Worm (Caenorhabditis elegans) whole organism, dauer: ENCODE measurements around the gene rec-8.

ENCODE experiments used
- unc-62 ChIP-seq: sonication (generic microtip); optimal IDR thresholded peaks from 2 replicates; lab custom pipeline; 2017; ENCODE audit warnings: missing biosample characterization, missing genetic modification reagents, missing genetic modification characterization

Gene rec-8

ce11 chrIV:13353143-13353773, at the start of gene rec-8, which contains the start of gene mex-5:
TSS of gene rec-8 (minus strand) at chrIV:13353193.
TSS of gene mex-5 (plus strand) at chrIV:13353723.
- no peak for TF ChIP-seq unc-62 (GFP tag; lab: Kevin White, UChicago)

ce11 chrIV:13400456-13401364, 47.7 kb upstream of the rec-8 start, which contains the start of the genes memi-2 and cyp-31A5:
TSS of gene memi-2 (minus strand) at chrIV:13400506.
TSS of gene cyp-31A5 (plus strand) at chrIV:13401289.
- TF ChIP-seq unc-62 (GFP tag; lab: Kevin White, UChicago): no peak

- no peak for TF ChIP-seq unc-62 (GFP tag; lab: Kevin White, UChicago)
Measured at ce11 chrIV:13398728-13399127, 45.7 kb upstream of the rec-8 start, which contains the start of gene Y62E10A.13. TSS of gene Y62E10A.13 (minus strand) at chrIV:13399053.

ce11 chrIV:13396375-13396774, 43.4 kb upstream of the rec-8 start:
- TF ChIP-seq unc-62 (GFP tag; lab: Kevin White, UChicago): no peak

- no peak for TF ChIP-seq unc-62 (GFP tag; lab: Kevin White, UChicago)
Measured at ce11 chrIV:13395255-13395654, 42.3 kb upstream of the rec-8 start.

- no peak for TF ChIP-seq unc-62 (GFP tag; lab: Kevin White, UChicago)
Measured at ce11 chrIV:13394686-13395085, 41.7 kb upstream of the rec-8 start.

- no peak for TF ChIP-seq unc-62 (GFP tag; lab: Kevin White, UChicago)
Measured at ce11 chrIV:13393246-13393716, 40.3 kb upstream of the rec-8 start.

- no peak for TF ChIP-seq unc-62 (GFP tag; lab: Kevin White, UChicago)
Measured at ce11 chrIV:13392230-13392629, 39.2 kb upstream of the rec-8 start.

ce11 chrIV:13390770-13391169, 37.8 kb upstream of the rec-8 start:
- no peak for TF ChIP-seq unc-62 (GFP tag; lab: Kevin White, UChicago)

- TF ChIP-seq unc-62 (GFP tag; lab: Kevin White, UChicago): no peak
Measured at ce11 chrIV:13389237-13389636, 36.2 kb upstream of the rec-8 start.

ce11 chrIV:13388779-13389178, 35.8 kb upstream of the rec-8 start:
- no peak for TF ChIP-seq unc-62 (GFP tag; lab: Kevin White, UChicago)

- no peak for TF ChIP-seq unc-62 (GFP tag; lab: Kevin White, UChicago)
Measured at ce11 chrIV:13386903-13387302, 33.9 kb upstream of the rec-8 start, which contains the start of gene lsm-3. TSS of gene lsm-3 (plus strand) at chrIV:13387203.

- TF ChIP-seq unc-62 (GFP tag; lab: Kevin White, UChicago): no peak
Measured at ce11 chrIV:13386043-13386442, 33.0 kb upstream of the rec-8 start, which contains the start of the genes Y62E10A.20, Y62E10A.23 and mdt-9. TSS of gene Y62E10A.20 (minus strand) at chrIV:13386091. TSS of gene Y62E10A.23 (plus strand) at chrIV:13386324. TSS of gene mdt-9 (plus strand) at chrIV:13386380.

- no peak for TF ChIP-seq unc-62 (GFP tag; lab: Kevin White, UChicago)
Measured at ce11 chrIV:13383763-13384436, 30.9 kb upstream of the rec-8 start, which contains the start of gene rab-19. TSS of gene rab-19 (minus strand) at chrIV:13384386.

- no peak for TF ChIP-seq unc-62 (GFP tag; lab: Kevin White, UChicago)
Measured at ce11 chrIV:13381823-13382222, 28.8 kb upstream of the rec-8 start, which contains the start of gene emc-3. TSS of gene emc-3 (minus strand) at chrIV:13381923.
